Fruit fly (Drosophila melanogaster) whole organism, embryonic: ENCODE measurements around the gene CG8176.

ENCODE experiments used
- Bgb ChIP-seq: fragments of 200-800 bp; sonication (Bioruptor generic); IDR thresholded peaks from 2 replicates; pipeline ENCODE4 v1.3.6; 2022; ENCODE audit warnings: missing biosample characterization, missing genetic modification characterization; ENCODE audit not compliant: partially characterized antibody
- CG1024 ChIP-seq: fragments of 200-800 bp; sonication (Bioruptor generic); IDR thresholded peaks from 2 replicates; pipeline ENCODE4 v1.3.6; 2022; ENCODE audit warnings: missing biosample characterization, missing genetic modification characterization
- CG10654 ChIP-seq: fragments of 200-800 bp; sonication (Bioruptor generic); optimal IDR thresholded peaks from 2 replicates; lab custom pipeline; 2016; ENCODE audit warnings: missing biosample characterization, missing genetic modification characterization
- CG11560 ChIP-seq: fragments of 200-800 bp; sonication (Bioruptor generic); IDR thresholded peaks from 3 replicates; pipeline ENCODE4 v1.3.6; 2022; ENCODE audit warnings: missing biosample characterization, missing genetic modification characterization
- CG12659 ChIP-seq: fragments of 200-800 bp; sonication (Bioruptor generic); optimal IDR thresholded peaks from 3 replicates; lab custom pipeline; 2017; ENCODE audit warnings: mild to moderate bottlenecking, missing biosample characterization, missing genetic modification reagents, missing genetic modification characterization
- CG15269 ChIP-seq: fragments of 200-800 bp; sonication (Bioruptor generic); optimal IDR thresholded peaks from 2 replicates; lab custom pipeline; 2018; ENCODE audit warnings: missing biosample characterization, mild to moderate bottlenecking, missing genetic modification characterization, moderate library complexity
- CG15514 ChIP-seq: fragments of 200-800 bp; sonication (Bioruptor generic); optimal IDR thresholded peaks from 3 replicates; lab custom pipeline; 2017; ENCODE audit warnings: missing biosample characterization, missing genetic modification characterization, mild to moderate bottlenecking, moderate library complexity, missing genetic modification reagents
- CG1602 ChIP-seq: fragments of 200-800 bp; sonication (Bioruptor generic); optimal IDR thresholded peaks from 3 replicates; lab custom pipeline; 2016; ENCODE audit warnings: missing biosample characterization, missing genetic modification characterization
- CG1603 ChIP-seq: fragments of 200-800 bp; sonication (Bioruptor generic); optimal IDR thresholded peaks from 2 replicates; lab custom pipeline; 2019; ENCODE audit warnings: missing biosample characterization, mild to moderate bottlenecking, missing genetic modification characterization, moderate library complexity
- CG16815 ChIP-seq: fragments of 200-800 bp; sonication (Bioruptor generic); optimal IDR thresholded peaks from 3 replicates; lab custom pipeline; 2017; ENCODE audit warnings: missing biosample characterization, mild to moderate bottlenecking, missing genetic modification characterization
- CG17359 ChIP-seq: fragments of 200-800 bp; sonication (Bioruptor generic); optimal IDR thresholded peaks from 3 replicates; lab custom pipeline; 2018; ENCODE audit warnings: missing biosample characterization, mild to moderate bottlenecking, missing genetic modification characterization, moderate library complexity
- CG1792 ChIP-seq: fragments of 200-800 bp; sonication (Bioruptor generic); optimal IDR thresholded peaks from 2 replicates; lab custom pipeline; 2016; ENCODE audit warnings: missing biosample characterization, missing genetic modification characterization
- CG18764 ChIP-seq: fragments of 200-800 bp; sonication (Bioruptor generic); optimal IDR thresholded peaks from 3 replicates; lab custom pipeline; 2016; ENCODE audit warnings: missing biosample characterization, missing genetic modification characterization
- CG31441 ChIP-seq: fragments of 200-800 bp; sonication (Bioruptor generic); IDR thresholded peaks from 2 replicates; pipeline ENCODE4 v1.3.6; 2022; ENCODE audit warnings: missing biosample characterization, missing genetic modification characterization
- CG3163 ChIP-seq: fragments of 200-800 bp; sonication (Bioruptor generic); optimal IDR thresholded peaks from 3 replicates; lab custom pipeline; 2016; ENCODE audit warnings: missing biosample characterization, missing genetic modification characterization
- CG3407 ChIP-seq: fragments of 200-800 bp; sonication (Bioruptor generic); optimal IDR thresholded peaks from 2 replicates; lab custom pipeline; 2018; ENCODE audit warnings: missing biosample characterization, mild to moderate bottlenecking, missing genetic modification characterization
- CG3838 ChIP-seq: fragments of 200-800 bp; sonication (Bioruptor generic); optimal IDR thresholded peaks from 3 replicates; lab custom pipeline; 2016; ENCODE audit warnings: missing biosample characterization, missing genetic modification characterization
- CG4424 ChIP-seq: fragments of 200-800 bp; sonication (Bioruptor generic); optimal IDR thresholded peaks from 3 replicates; lab custom pipeline; 2016; ENCODE audit warnings: missing biosample characterization, missing genetic modification characterization
- CG6765 ChIP-seq: fragments of 200-800 bp; sonication (Bioruptor generic); optimal IDR thresholded peaks from 3 replicates; lab custom pipeline; 2017; ENCODE audit warnings: missing biosample characterization, mild to moderate bottlenecking, missing genetic modification characterization
- CrebB ChIP-seq: fragments of 200-800 bp; sonication (Bioruptor generic); optimal IDR thresholded peaks from 3 replicates; lab custom pipeline; 2018; ENCODE audit warnings: missing biosample characterization, mild to moderate bottlenecking, missing genetic modification characterization
- Dad ChIP-seq: fragments of 200-800 bp; sonication (Bioruptor generic); optimal IDR thresholded peaks from 3 replicates; lab custom pipeline; 2016; ENCODE audit warnings: missing biosample characterization, missing genetic modification characterization
- Dll ChIP-seq: fragments of 200-800 bp; sonication (Bioruptor generic); IDR thresholded peaks from 4 replicates; pipeline ENCODE4 v1.3.6; 2022; ENCODE audit warnings: missing biosample characterization, missing genetic modification characterization; ENCODE audit not compliant: partially characterized antibody
- Doc2 ChIP-seq: fragments of 200-800 bp; sonication (Bioruptor generic); IDR thresholded peaks from 2 replicates; pipeline ENCODE4 v1.3.6; 2022; ENCODE audit warnings: missing biosample characterization, missing genetic modification characterization
- Gug ChIP-seq: fragments of 200-800 bp; sonication (Bioruptor generic); IDR thresholded peaks from 4 replicates; pipeline ENCODE4 v1.3.6; 2022; ENCODE audit warnings: missing biosample characterization, missing genetic modification characterization
- NC2α ChIP-seq: fragments of 200-800 bp; sonication (Bioruptor generic); optimal IDR thresholded peaks from 2 replicates; lab custom pipeline; 2016; ENCODE audit warnings: missing biosample characterization, missing genetic modification characterization
- Rx ChIP-seq: fragments of 200-800 bp; sonication (Bioruptor generic); IDR thresholded peaks from 2 replicates; pipeline ENCODE4 v1.3.6; 2022; ENCODE audit warnings: missing biosample characterization, missing genetic modification characterization
- Sry-β ChIP-seq: fragments of 200-800 bp; sonication (Bioruptor generic); optimal IDR thresholded peaks from 2 replicates; lab custom pipeline; 2018; ENCODE audit warnings: missing biosample characterization, mild to moderate bottlenecking, missing genetic modification characterization, moderate library complexity
- Tbp ChIP-seq: fragments of >200 bp; optimal IDR thresholded peaks from 2 replicates; lab custom pipeline; 2018; ENCODE audit warnings: missing biosample characterization, missing genetic modification characterization
- Trl ChIP-seq, 3 experiments: fragments of >200 bp in 2 of 3; fragments of 200-800 bp in 1 of 3; sonication (Bioruptor generic) in 1 of 3; optimal IDR thresholded peaks; 2 replicates in 1 of 3; 3 replicates in 2 of 3; lab custom pipeline; 2016 to 2017; ENCODE audit warnings: missing biosample characterization in 1 of 3, missing genetic modification characterization in 1 of 3
- bowl ChIP-seq: fragments of 200-800 bp; sonication (Bioruptor generic); IDR thresholded peaks from 2 replicates; pipeline ENCODE4 v1.3.6; 2022; ENCODE audit warnings: missing biosample characterization, missing genetic modification characterization
- cad ChIP-seq: fragments of >200 bp; optimal IDR thresholded peaks from 2 replicates; lab custom pipeline; 2017; ENCODE audit warnings: missing biosample characterization, missing genetic modification characterization
- crol ChIP-seq: fragments of 200-800 bp; sonication (Bioruptor generic); IDR thresholded peaks from 2 replicates; pipeline ENCODE4 v1.3.6; 2022; ENCODE audit warnings: missing biosample characterization, missing genetic modification characterization
- danr ChIP-seq: fragments of 200-800 bp; sonication (Bioruptor generic); IDR thresholded peaks from 2 replicates; pipeline ENCODE4 v1.3.6; 2022; ENCODE audit warnings: missing biosample characterization, missing genetic modification characterization
- dmrt11E ChIP-seq: fragments of 200-800 bp; sonication (Bioruptor generic); optimal IDR thresholded peaks from 3 replicates; lab custom pipeline; 2018; ENCODE audit warnings: missing biosample characterization, mild to moderate bottlenecking, missing genetic modification characterization, moderate library complexity
- ems ChIP-seq: fragments of 200-800 bp; sonication (Bioruptor generic); optimal IDR thresholded peaks from 3 replicates; lab custom pipeline; 2016; ENCODE audit warnings: missing biosample characterization, missing genetic modification characterization
- esg ChIP-seq: fragments of 200-800 bp; sonication (Bioruptor generic); conservative IDR thresholded peaks from 2 replicates; pipeline ENCODE4 v1.3.6; 2022; ENCODE audit warnings: missing biosample characterization, missing genetic modification characterization
- fd3F ChIP-seq: fragments of 200-800 bp; sonication (Bioruptor generic); optimal IDR thresholded peaks from 2 replicates; lab custom pipeline; 2018; ENCODE audit warnings: missing biosample characterization, mild to moderate bottlenecking, missing genetic modification characterization, moderate library complexity
- ftz-f1 ChIP-seq: fragments of 200-800 bp; sonication (Bioruptor generic); optimal IDR thresholded peaks from 2 replicates; lab custom pipeline; 2016; ENCODE audit warnings: missing biosample characterization, missing genetic modification characterization
- gfzf ChIP-seq: fragments of 200-800 bp; sonication (Bioruptor generic); optimal IDR thresholded peaks from 2 replicates; lab custom pipeline; 2016; ENCODE audit warnings: missing biosample characterization, mild to moderate bottlenecking, missing genetic modification characterization, moderate library complexity
- ind ChIP-seq: fragments of 200-800 bp; sonication (Bioruptor generic); optimal IDR thresholded peaks from 3 replicates; lab custom pipeline; 2016; ENCODE audit warnings: missing biosample characterization, missing genetic modification characterization
- klu ChIP-seq: fragments of 200-800 bp; sonication (Bioruptor generic); IDR thresholded peaks from 2 replicates; pipeline ENCODE4 v1.3.6; 2022; ENCODE audit warnings: missing biosample characterization, missing genetic modification characterization
- knrl ChIP-seq: fragments of 200-800 bp; sonication (Bioruptor generic); IDR thresholded peaks from 3 replicates; pipeline ENCODE4 v1.3.6; 2022; ENCODE audit warnings: missing biosample characterization, missing genetic modification characterization; ENCODE audit not compliant: partially characterized antibody
- pb ChIP-seq: fragments of 200-800 bp; sonication (Bioruptor generic); optimal IDR thresholded peaks from 3 replicates; lab custom pipeline; 2016; ENCODE audit warnings: missing biosample characterization, missing genetic modification characterization
- scrt ChIP-seq: fragments of 200-800 bp; sonication (Bioruptor generic); optimal IDR thresholded peaks from 2 replicates; lab custom pipeline; 2018; ENCODE audit warnings: missing biosample characterization, mild to moderate bottlenecking, missing genetic modification characterization, moderate library complexity
- shn ChIP-seq: fragments of 200-800 bp; sonication (Bioruptor generic); optimal IDR thresholded peaks from 3 replicates; lab custom pipeline; 2016; ENCODE audit warnings: missing biosample characterization, missing genetic modification characterization
- so ChIP-seq: fragments of 200-800 bp; sonication (Bioruptor generic); IDR thresholded peaks from 3 replicates; pipeline ENCODE4 v1.3.6; 2022; ENCODE audit warnings: missing biosample characterization, missing genetic modification characterization
- tap ChIP-seq: fragments of 200-800 bp; optimal IDR thresholded peaks from 3 replicates; lab custom pipeline; 2019; ENCODE audit warnings: missing biosample characterization, mild to moderate bottlenecking, missing genetic modification characterization, moderate library complexity
- tll ChIP-seq, 2 experiments: fragments of 200-800 bp in 1 of 2; fragments of >200 bp in 1 of 2; sonication (Bioruptor generic) in 1 of 2; optimal IDR thresholded peaks; 2 replicates each; lab custom pipeline; 2017 to 2019; ENCODE audit warnings: missing biosample characterization in 2 of 2, missing genetic modification characterization in 2 of 2, mild to moderate bottlenecking in 1 of 2, moderate library complexity in 1 of 2
- tna ChIP-seq: fragments of 200-800 bp; sonication (Bioruptor generic); IDR thresholded peaks from 2 replicates; pipeline ENCODE4 v1.3.6; 2022; ENCODE audit warnings: missing biosample characterization, missing genetic modification characterization; ENCODE audit not compliant: partially characterized antibody
- vvl ChIP-seq: fragments of 200-800 bp; sonication (Bioruptor generic); IDR thresholded peaks from 2 replicates; pipeline ENCODE4 v1.3.6; 2022; ENCODE audit warnings: missing biosample characterization, missing genetic modification characterization
- zfh2 ChIP-seq: fragments of 200-800 bp; sonication (Bioruptor generic); optimal IDR thresholded peaks from 2 replicates; lab custom pipeline; 2016; ENCODE audit warnings: missing biosample characterization, missing genetic modification characterization

CG8176 gene

DNA sequence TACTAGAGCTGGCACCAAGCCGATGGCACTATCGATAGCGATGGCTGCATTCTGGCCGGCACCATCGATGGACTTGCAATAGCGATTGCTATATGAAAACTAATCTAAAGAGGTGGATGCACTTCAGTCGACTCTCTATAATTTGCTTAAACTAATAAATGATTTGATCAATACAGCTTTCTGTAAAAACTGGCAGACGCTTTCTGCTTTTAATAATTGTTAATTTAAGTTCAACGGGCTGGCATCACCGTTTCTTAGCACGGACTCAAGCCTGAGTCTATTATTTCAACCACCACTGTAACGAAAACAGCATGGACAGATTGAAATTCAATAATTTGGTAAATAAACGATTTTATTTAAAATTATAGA lies 2.8 kb upstream of the CG8176 start, which contains the start of the genes Ras85D and Rlb1 (continued):
- TF ChIP-seq Dll (GFP tag; lab: Robert Waterston, UW), result no peak
- TF ChIP-seq tna (GFP tag; lab: Robert Waterston, UW), result no peak
- no peak for TF ChIP-seq knrl
- peak; percentile 83 for TF ChIP-seq shn (GFP tag; lab: Kevin White, UChicago)
- peak; percentile 87 for TF ChIP-seq CG12659 (GFP tag; lab: Kevin White, UChicago)
- TF ChIP-seq CG11560 (tag; lab: Robert Waterston, UW), result no peak
- TF ChIP-seq CG1024 (GFP tag; lab: Robert Waterston, UW), result no peak
- peak; percentile 68 for TF ChIP-seq CG1602 (GFP tag; lab: Kevin White, UChicago)
- peak; percentile 40 for TF ChIP-seq gfzf (GFP tag; lab: Kevin White, UChicago)
- no peak for TF ChIP-seq Bgb (GFP tag; lab: Robert Waterston, UW)
- TF ChIP-seq CG1603, result peak; percentile 72
- TF ChIP-seq tap (tag; lab: Kevin White, UChicago), result peak; percentile 13
- peak; percentile 69 for TF ChIP-seq CG3163 (GFP tag; lab: Kevin White, UChicago)
- TF ChIP-seq CG15269 (tag; lab: Kevin White, UChicago), result peak; percentile 64
- peak; percentile 62 for TF ChIP-seq CrebB (tag; lab: Kevin White, UChicago)
- TF ChIP-seq NC2α (GFP tag; lab: Kevin White, UChicago), result peak; percentile 59
- TF ChIP-seq ems (GFP tag; lab: Kevin White, UChicago), result peak; percentile 86
- peak; percentile 60 for TF ChIP-seq CG4424 (GFP tag; lab: Kevin White, UChicago)
- TF ChIP-seq tll (GFP tag; optimal IDR thresholded peaks at IDR 0.05; lab: Kevin White, UChicago), result no peak
- peak; percentile 28 for TF ChIP-seq CG6765 (GFP tag; lab: Kevin White, UChicago)
- peak; percentile 67 for TF ChIP-seq Dad
- no peak for TF ChIP-seq Rx (GFP tag; lab: Robert Waterston, UW)
- no peak for TF ChIP-seq cad (GFP tag; lab: Kevin White, UChicago)
- TF ChIP-seq zfh2 (GFP tag; lab: Kevin White, UChicago), result peak; percentile 91
- no peak for TF ChIP-seq vvl
- TF ChIP-seq esg (GFP tag; lab: Robert Waterston, UW), result no peak
- TF ChIP-seq crol (GFP tag; lab: Robert Waterston, UW), result no peak
- no peak for TF ChIP-seq scrt (GFP tag; lab: Kevin White, UChicago)
- peak; percentile 57 for TF ChIP-seq CG18764 (GFP tag; lab: Kevin White, UChicago)
- TF ChIP-seq CG3407 (GFP tag; lab: Kevin White, UChicago), result no peak
- peak; percentile 61 for TF ChIP-seq CG3838 (GFP tag; lab: Kevin White, UChicago)
- no peak for TF ChIP-seq Doc2 (GFP tag; lab: Robert Waterston, UW)
- peak; percentile 57 for TF ChIP-seq dmrt11E (tag; lab: Kevin White, UChicago)
- TF ChIP-seq klu, result no peak
- TF ChIP-seq CG15514 (GFP tag; lab: Kevin White, UChicago), result peak; percentile 75
- peak; percentile 50 for TF ChIP-seq CG17359 (tag; lab: Kevin White, UChicago)
- TF ChIP-seq pb, result peak; percentile 62
- TF ChIP-seq CG31441 (GFP tag; lab: Robert Waterston, UW), result no peak
- TF ChIP-seq CG10654 (GFP tag; lab: Kevin White, UChicago), result peak; percentile 58
- TF ChIP-seq Tbp, result no peak
- TF ChIP-seq danr (GFP tag; lab: Robert Waterston, UW), result no peak
- no peak for TF ChIP-seq so (GFP tag; lab: Robert Waterston, UW)
- no peak for TF ChIP-seq Sry-β (GFP tag; lab: Kevin White, UChicago)
- no peak for TF ChIP-seq ftz-f1 (GFP tag; lab: Kevin White, UChicago)
- TF ChIP-seq fd3F (GFP tag; lab: Kevin White, UChicago), result peak; percentile 50
- peak; percentile 78; the same call in 3 of the 4 replicates for TF ChIP-seq Gug (GFP tag; lab: Robert Waterston, UW)
- peak; percentile 83 for TF ChIP-seq ind (GFP tag; lab: Kevin White, UChicago)
- TF ChIP-seq CG16815 (GFP tag; lab: Kevin White, UChicago), result no peak
- TF ChIP-seq CG1792, result peak; percentile 42
- TF ChIP-seq bowl (GFP tag; lab: Robert Waterston, UW), result no peak
- no peak for TF ChIP-seq Trl (optimal IDR thresholded peaks at IDR 0.05; lab: Kevin White, UChicago)
- TF ChIP-seq Trl (GFP tag; optimal IDR thresholded peaks at IDR 0.05; lab: Kevin White, UChicago), result peak; percentile 73
